Fruit fly (Drosophila melanogaster) whole organism, pupa: ENCODE data around the gene CG4757.

Experiments used
- CG10348 ChIP-seq: fragments of 200-800 bp; sonication (Bioruptor generic); IDR thresholded peaks from 2 replicates; pipeline ENCODE4 v1.3.6; 2022; ENCODE audit warnings: missing biosample characterization, missing genetic modification characterization
- CG12605 ChIP-seq: fragments of 200-800 bp; sonication (Bioruptor generic); IDR thresholded peaks from 2 replicates; pipeline ENCODE4 v1.3.6; 2022; ENCODE audit warnings: missing biosample characterization, missing genetic modification characterization
- CG13204 ChIP-seq: fragments of 200-800 bp; sonication (Bioruptor generic); optimal IDR thresholded peaks from 2 replicates; lab custom pipeline; 2018; ENCODE audit warnings: missing biosample characterization, mild to moderate bottlenecking, missing genetic modification characterization, moderate library complexity
- CG14655 ChIP-seq: fragments of 200-800 bp; sonication (Bioruptor generic); optimal IDR thresholded peaks from 3 replicates; lab custom pipeline; 2017; ENCODE audit warnings: mild to moderate bottlenecking, missing biosample characterization, missing genetic modification reagents, missing genetic modification characterization
- CG15710 ChIP-seq: fragments of 200-800 bp; sonication (Bioruptor generic); optimal IDR thresholded peaks from 2 replicates; lab custom pipeline; 2018; ENCODE audit warnings: missing biosample characterization, mild to moderate bottlenecking, missing genetic modification characterization, moderate library complexity
- CG17806 ChIP-seq: fragments of 200-800 bp; sonication (Bioruptor generic); optimal IDR thresholded peaks from 2 replicates; lab custom pipeline; 2018; ENCODE audit warnings: missing biosample characterization, mild to moderate bottlenecking, missing genetic modification characterization, moderate library complexity
- CG32121 ChIP-seq: fragments of 200-800 bp; sonication (Bioruptor generic); IDR thresholded peaks from 2 replicates; pipeline ENCODE4 v1.3.6; 2022; ENCODE audit warnings: missing biosample characterization, missing genetic modification characterization
- CG34367 ChIP-seq: fragments of 200-800 bp; sonication (Bioruptor generic); optimal IDR thresholded peaks from 2 replicates; lab custom pipeline; 2018; ENCODE audit warnings: missing biosample characterization, mild to moderate bottlenecking, missing genetic modification characterization
- CG4496 ChIP-seq: fragments of 200-800 bp; sonication (Bioruptor generic); IDR thresholded peaks from 3 replicates; pipeline ENCODE4 v1.3.6; 2022; ENCODE audit warnings: missing biosample characterization, missing genetic modification characterization
- CG8159 ChIP-seq: fragments of 200-800 bp; sonication (Bioruptor generic); optimal IDR thresholded peaks from 3 replicates; lab custom pipeline; 2018; ENCODE audit warnings: missing biosample characterization, mild to moderate bottlenecking, missing genetic modification characterization, moderate library complexity
- CG8301 ChIP-seq: fragments of 200-800 bp; sonication (Bioruptor generic); optimal IDR thresholded peaks from 2 replicates; lab custom pipeline; 2018; ENCODE audit warnings: missing biosample characterization, mild to moderate bottlenecking, missing genetic modification characterization
- CG9948 ChIP-seq: fragments of 200-800 bp; sonication (Bioruptor generic); optimal IDR thresholded peaks from 2 replicates; lab custom pipeline; 2018; ENCODE audit warnings: missing biosample characterization, mild to moderate bottlenecking, missing genetic modification characterization, moderate library complexity
- D1 ChIP-seq: fragments of 200-800 bp; sonication (Bioruptor generic); optimal IDR thresholded peaks from 2 replicates; lab custom pipeline; 2018; ENCODE audit warnings: missing biosample characterization, mild to moderate bottlenecking, missing genetic modification characterization, moderate library complexity
- EcR ChIP-seq: fragments of 200-800 bp; sonication (Bioruptor generic); optimal IDR thresholded peaks from 3 replicates; lab custom pipeline; 2019; ENCODE audit warnings: missing biosample characterization, missing genetic modification characterization, mild to moderate bottlenecking, moderate library complexity, missing genetic modification reagents
- Ets98B ChIP-seq: fragments of 200-800 bp; sonication (Bioruptor generic); IDR thresholded peaks from 2 replicates; pipeline ENCODE4 v1.3.6; 2022; ENCODE audit warnings: missing biosample characterization, missing genetic modification characterization
- Pif1A ChIP-seq: fragments of 200-800 bp; sonication (Bioruptor generic); optimal IDR thresholded peaks from 3 replicates; lab custom pipeline; 2016; ENCODE audit warnings: missing biosample characterization, missing genetic modification characterization
- Pif1B ChIP-seq: fragments of 200-800 bp; sonication (Bioruptor generic); optimal IDR thresholded peaks from 3 replicates; lab custom pipeline; 2016; ENCODE audit warnings: missing biosample characterization, missing genetic modification characterization
- Snoo ChIP-seq: fragments of 200-800 bp; sonication (Bioruptor generic); optimal IDR thresholded peaks from 3 replicates; lab custom pipeline; 2017; ENCODE audit warnings: missing biosample characterization, mild to moderate bottlenecking, missing genetic modification characterization, inconsistent platforms
- fd96Ca ChIP-seq: fragments of 200-800 bp; sonication (Bioruptor generic); IDR thresholded peaks from 3 replicates; pipeline ENCODE4 v1.3.6; 2022; ENCODE audit warnings: missing biosample characterization, missing genetic modification characterization
- gl ChIP-seq: fragments of 200-800 bp; sonication (Bioruptor generic); optimal IDR thresholded peaks from 2 replicates; lab custom pipeline; 2018; ENCODE audit warnings: missing biosample characterization, mild to moderate bottlenecking, missing genetic modification characterization
- rn ChIP-seq: fragments of 200-800 bp; sonication (Bioruptor generic); IDR thresholded peaks from 2 replicates; pipeline ENCODE4 v1.3.6; 2022; ENCODE audit warnings: missing biosample characterization, missing genetic modification characterization

The CG4757 gene

dm6 chr3R:11172460-11173168 lies 11.6 kb downstream of the CG4757 start, which contains the start of gene Ugt35A1:
TSS of gene Ugt35A1 (minus strand) at chr3R:11172664.
- TF ChIP-seq CG15710 (tag; lab: Kevin White, UChicago) (no peak), CG8159 (tag; lab: Kevin White, UChicago) (no peak), EcR (no peak), CG34367 (tag; lab: Kevin White, UChicago) (no peak), Snoo (tag; lab: Kevin White, UChicago) (no peak), CG9948 (tag; lab: Kevin White, UChicago) (no peak), CG8301 (tag; lab: Kevin White, UChicago) (no peak), CG32121 (GFP tag; lab: Robert Waterston, UW) (no peak), CG10348 (GFP tag; lab: Robert Waterston, UW) (no peak), rn (GFP tag; lab: Robert Waterston, UW) (no peak), Ets98B (GFP tag; lab: Robert Waterston, UW) (no peak)

DNA sequence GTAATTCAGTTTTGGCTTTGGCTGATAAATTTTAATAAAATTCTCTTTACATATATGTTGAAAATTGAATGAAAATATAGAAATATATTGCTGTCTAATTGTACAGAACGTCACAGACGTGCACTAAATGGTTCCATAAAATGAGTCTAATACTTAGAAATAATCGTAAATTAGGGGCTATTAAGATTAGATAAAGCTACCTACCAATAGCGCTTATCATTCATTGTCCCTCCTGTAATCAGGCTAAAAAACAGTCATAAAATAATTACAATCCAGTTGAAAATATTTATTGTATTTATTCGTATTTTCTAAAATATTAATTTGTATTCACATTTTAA lies 12.1 kb downstream of the CG4757 start:
- TF ChIP-seq CG14655 (GFP tag; lab: Kevin White, UChicago) (no peak), gl (tag; lab: Kevin White, UChicago) (no peak), Pif1A (no peak), CG8301 (tag; lab: Kevin White, UChicago) (no peak), fd96Ca (no peak), CG10348 (GFP tag; lab: Robert Waterston, UW) (no peak), CG9948 (tag; lab: Kevin White, UChicago) (no peak), CG34367 (tag; lab: Kevin White, UChicago) (no peak), Ets98B (GFP tag; lab: Robert Waterston, UW) (no peak), Pif1B (no peak), CG4496 (no peak), CG12605 (GFP tag; lab: Robert Waterston, UW) (no peak), CG17806 (tag; lab: Kevin White, UChicago) (no peak), CG15710 (tag; lab: Kevin White, UChicago) (no peak), rn (GFP tag; lab: Robert Waterston, UW) (no peak), CG32121 (GFP tag; lab: Robert Waterston, UW) (no peak), Snoo (tag; lab: Kevin White, UChicago) (no peak), EcR (no peak), D1 (tag; lab: Kevin White, UChicago) (no peak), CG8159 (tag; lab: Kevin White, UChicago) (no peak)

- no peak for TF ChIP-seq CG17806 (tag; lab: Kevin White, UChicago)
- TF ChIP-seq, all 21 proteins: peak for 0
Measured at dm6 chr3R:11175308-11175707, 14.3 kb downstream of the CG4757 start, which contains the start of the genes Ugt304A1 and Ugt303A1. TSS of gene Ugt304A1 (minus strand) at chr3R:11175408. TSS of gene Ugt303A1 (plus strand) at chr3R:11175529.

dm6 chr3R:11175777-11176176 lies 14.8 kb downstream of the CG4757 start:
- TF ChIP-seq CG32121 (GFP tag; lab: Robert Waterston, UW) (no peak), CG8159 (tag; lab: Kevin White, UChicago) (no peak), D1 (tag; lab: Kevin White, UChicago) (no peak), Ets98B (GFP tag; lab: Robert Waterston, UW) (no peak), CG9948 (tag; lab: Kevin White, UChicago) (no peak), CG12605 (GFP tag; lab: Robert Waterston, UW) (no peak), CG15710 (tag; lab: Kevin White, UChicago) (no peak), Pif1A (no peak), EcR (no peak), CG14655 (GFP tag; lab: Kevin White, UChicago) (no peak), CG10348 (GFP tag; lab: Robert Waterston, UW) (no peak), gl (tag; lab: Kevin White, UChicago) (no peak), CG17806 (tag; lab: Kevin White, UChicago) (no peak), CG34367 (tag; lab: Kevin White, UChicago) (no peak), rn (GFP tag; lab: Robert Waterston, UW) (no peak), Snoo (tag; lab: Kevin White, UChicago) (no peak), CG4496 (no peak)

dm6 chr3R:11177579-11177978 lies 16.6 kb downstream of the CG4757 start:
- no peak for TF ChIP-seq CG8159 (tag; lab: Kevin White, UChicago)
- no peak for TF ChIP-seq gl (tag; lab: Kevin White, UChicago)
- no peak for TF ChIP-seq CG9948 (tag; lab: Kevin White, UChicago)
- no peak for TF ChIP-seq CG12605 (GFP tag; lab: Robert Waterston, UW)
- no peak for TF ChIP-seq Pif1A
- TF ChIP-seq Ets98B (GFP tag; lab: Robert Waterston, UW): no peak
- no peak for TF ChIP-seq CG13204 (GFP tag; lab: Kevin White, UChicago)
- TF ChIP-seq Pif1B: no peak
- no peak for TF ChIP-seq CG32121 (GFP tag; lab: Robert Waterston, UW)
- TF ChIP-seq CG17806 (tag; lab: Kevin White, UChicago): no peak
- TF ChIP-seq rn (GFP tag; lab: Robert Waterston, UW): no peak
- no peak for TF ChIP-seq Snoo (tag; lab: Kevin White, UChicago)
- TF ChIP-seq CG8301 (tag; lab: Kevin White, UChicago): no peak
- TF ChIP-seq fd96Ca: no peak
- no peak for TF ChIP-seq CG14655 (GFP tag; lab: Kevin White, UChicago)
- TF ChIP-seq CG4496: no peak

DNA sequence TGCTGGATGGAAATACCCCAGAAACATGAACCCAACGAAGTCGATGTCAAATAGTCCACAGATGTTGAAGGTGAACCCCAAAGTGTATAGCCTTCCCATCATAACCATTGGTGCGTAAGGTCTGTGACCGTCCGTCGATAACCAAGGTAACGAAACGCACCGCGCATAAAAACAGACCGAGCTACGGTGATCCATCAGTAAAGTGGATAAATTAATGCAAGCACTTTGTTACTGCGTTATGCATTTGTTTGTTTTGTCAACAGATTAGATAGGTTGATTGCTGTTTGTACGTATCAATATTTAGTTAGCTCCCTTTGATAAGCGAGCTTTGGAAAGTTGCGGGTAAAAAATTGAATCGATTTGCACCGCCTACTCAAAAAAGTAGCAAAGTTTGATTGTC lies 17.3 kb downstream of the CG4757 start:
- no peak for TF ChIP-seq rn (GFP tag; lab: Robert Waterston, UW)
- no peak for TF ChIP-seq CG13204 (GFP tag; lab: Kevin White, UChicago)
- TF ChIP-seq Pif1B: no peak
- no peak for TF ChIP-seq CG34367 (tag; lab: Kevin White, UChicago)
- TF ChIP-seq EcR: no peak
- TF ChIP-seq gl (tag; lab: Kevin White, UChicago): no peak
- no peak for TF ChIP-seq CG10348 (GFP tag; lab: Robert Waterston, UW)
- TF ChIP-seq CG14655 (GFP tag; lab: Kevin White, UChicago): no peak
- TF ChIP-seq CG32121 (GFP tag; lab: Robert Waterston, UW): no peak
- TF ChIP-seq CG12605 (GFP tag; lab: Robert Waterston, UW): no peak
- TF ChIP-seq CG8301 (tag; lab: Kevin White, UChicago): no peak
- TF ChIP-seq CG4496: no peak
- TF ChIP-seq CG15710 (tag; lab: Kevin White, UChicago): no peak
- TF ChIP-seq D1 (tag; lab: Kevin White, UChicago): no peak
- TF ChIP-seq CG9948 (tag; lab: Kevin White, UChicago): no peak
- TF ChIP-seq Snoo (tag; lab: Kevin White, UChicago): no peak
- TF ChIP-seq Pif1A: no peak
- no peak for TF ChIP-seq Ets98B (GFP tag; lab: Robert Waterston, UW)
